Fruit fly (Drosophila melanogaster) whole organism, adult: ENCODE measurements around the gene CG34447.

ENCODE experiments used
- CG11617 ChIP-seq: fragments of 200-800 bp; sonication (Bioruptor generic); optimal IDR thresholded peaks from 2 replicates; lab custom pipeline; 2017; ENCODE audit warnings: mild to moderate bottlenecking, missing biosample characterization, missing genetic modification reagents, missing genetic modification characterization
- CG12768 ChIP-seq: fragments of 200-800 bp; sonication (Bioruptor generic); optimal IDR thresholded peaks from 2 replicates; lab custom pipeline; 2017; ENCODE audit warnings: missing biosample characterization, missing genetic modification characterization, mild to moderate bottlenecking, moderate library complexity, missing genetic modification reagents
- CG14711 ChIP-seq: fragments of 200-800 bp; sonication (Bioruptor generic); optimal IDR thresholded peaks from 2 replicates; lab custom pipeline; 2018; ENCODE audit warnings: missing biosample characterization, mild to moderate bottlenecking, missing genetic modification characterization, moderate library complexity
- CG1620 ChIP-seq: fragments of 200-800 bp; sonication (Bioruptor generic); optimal IDR thresholded peaks from 2 replicates; lab custom pipeline; 2016; ENCODE audit warnings: missing biosample characterization, missing genetic modification characterization
- CG33017 ChIP-seq: fragments of 200-800 bp; sonication (Bioruptor generic); optimal IDR thresholded peaks from 2 replicates; lab custom pipeline; 2018; ENCODE audit warnings: missing biosample characterization, mild to moderate bottlenecking, missing genetic modification characterization, moderate library complexity
- CG5204 ChIP-seq: fragments of 200-800 bp; sonication (Bioruptor generic); optimal IDR thresholded peaks from 2 replicates; lab custom pipeline; 2016; ENCODE audit warnings: missing biosample characterization, missing genetic modification characterization
- CG7045 ChIP-seq: fragments of 200-800 bp; sonication (Bioruptor generic); optimal IDR thresholded peaks from 2 replicates; lab custom pipeline; 2017; ENCODE audit warnings: missing biosample characterization, mild to moderate bottlenecking, missing genetic modification characterization
- CG7101 ChIP-seq: fragments of 200-800 bp; sonication (Bioruptor generic); optimal IDR thresholded peaks from 2 replicates; lab custom pipeline; 2018; ENCODE audit warnings: missing biosample characterization, mild to moderate bottlenecking, missing genetic modification characterization, moderate library complexity
- Clk ChIP-seq: fragments of 200-800 bp; sonication (Bioruptor generic); optimal IDR thresholded peaks from 2 replicates; lab custom pipeline; 2017; ENCODE audit warnings: missing biosample characterization, missing genetic modification characterization
- Crg-1 ChIP-seq: fragments of 200-800 bp; sonication (Bioruptor generic); optimal IDR thresholded peaks from 2 replicates; lab custom pipeline; 2016; ENCODE audit warnings: missing biosample characterization, missing genetic modification characterization
- Hr96 ChIP-seq: fragments of 200-800 bp; sonication (Bioruptor generic); optimal IDR thresholded peaks from 2 replicates; lab custom pipeline; 2016; ENCODE audit warnings: missing biosample characterization, missing genetic modification characterization
- Mnt ChIP-seq: fragments of 200-800 bp; sonication (Bioruptor generic); optimal IDR thresholded peaks from 2 replicates; lab custom pipeline; 2016; ENCODE audit warnings: missing biosample characterization, mild to moderate bottlenecking, missing genetic modification characterization
- bab1 ChIP-seq: fragments of 200-800 bp; sonication (Bioruptor generic); optimal IDR thresholded peaks from 3 replicates; lab custom pipeline; 2019; ENCODE audit warnings: missing biosample characterization, mild to moderate bottlenecking, missing genetic modification characterization, moderate library complexity
- cic ChIP-seq: fragments of 200-800 bp; sonication (Bioruptor generic); optimal IDR thresholded peaks from 2 replicates; lab custom pipeline; 2017; ENCODE audit warnings: missing biosample characterization, mild to moderate bottlenecking, missing genetic modification characterization, moderate library complexity
- cnc ChIP-seq, 2 experiments: fragments of >200 bp; optimal IDR thresholded peaks; 2 replicates each; lab custom pipeline; 2017
- kay ChIP-seq: fragments of 200-800 bp; sonication (Bioruptor generic); peaks from one replicate; lab custom pipeline; 2016; ENCODE audit warnings: missing biosample characterization, missing genetic modification characterization, borderline replicate concordance
- ovo ChIP-seq: fragments of 200-800 bp; sonication (Bioruptor generic); optimal IDR thresholded peaks from 2 replicates; lab custom pipeline; 2016; ENCODE audit warnings: missing biosample characterization, missing genetic modification characterization
- pad ChIP-seq: fragments of 200-800 bp; sonication (Bioruptor generic); optimal IDR thresholded peaks from 3 replicates; lab custom pipeline; 2017; ENCODE audit warnings: missing biosample characterization, missing genetic modification characterization, mild to moderate bottlenecking, moderate library complexity, missing genetic modification reagents
- tj ChIP-seq: fragments of 200-800 bp; sonication (Bioruptor generic); optimal IDR thresholded peaks from 3 replicates; lab custom pipeline; 2017; ENCODE audit warnings: missing biosample characterization, mild to moderate bottlenecking, missing genetic modification characterization, moderate library complexity
- toe ChIP-seq: fragments of 200-800 bp; sonication (Bioruptor generic); optimal IDR thresholded peaks from 2 replicates; lab custom pipeline; 2016; ENCODE audit warnings: missing biosample characterization, missing genetic modification characterization

Gene CG34447

DNA sequence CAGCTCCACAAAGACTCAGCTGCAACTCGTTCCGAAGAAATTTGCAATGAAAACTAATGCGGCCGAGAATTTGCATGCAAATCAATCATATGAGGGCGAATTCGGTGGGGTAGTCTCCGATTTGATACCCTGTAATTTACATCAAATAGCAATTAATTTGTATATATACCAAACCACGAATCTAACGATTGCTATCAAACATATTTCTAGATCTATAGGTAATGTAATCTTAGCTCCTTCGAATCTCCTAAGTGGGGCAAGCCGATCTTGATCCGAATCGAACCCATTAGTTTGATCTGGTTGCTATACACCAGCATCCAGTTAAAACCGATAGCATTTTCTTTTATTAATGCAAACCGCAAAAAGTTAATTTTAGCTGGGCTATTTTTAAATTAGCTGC, 14.4 kb upstream of the CG34447 start:
- TF ChIP-seq CG14711 (no peak), bab1 (GFP tag; lab: Kevin White, UChicago) (no peak), CG1620 (no peak), CG11617 (no peak), Mnt (no peak), ovo (GFP tag; lab: Kevin White, UChicago) (no peak), cic (GFP tag; lab: Kevin White, UChicago) (no peak), Crg-1 (GFP tag; lab: Kevin White, UChicago) (no peak), CG5204 (no peak), toe (GFP tag; lab: Kevin White, UChicago) (no peak), CG7101 (tag; lab: Kevin White, UChicago) (no peak), CG7045 (GFP tag; lab: Kevin White, UChicago) (no peak), Hr96 (no peak), CG33017 (tag; lab: Kevin White, UChicago) (no peak), Clk (no peak), CG12768 (no peak), tj (GFP tag; lab: Kevin White, UChicago) (no peak)

DNA sequence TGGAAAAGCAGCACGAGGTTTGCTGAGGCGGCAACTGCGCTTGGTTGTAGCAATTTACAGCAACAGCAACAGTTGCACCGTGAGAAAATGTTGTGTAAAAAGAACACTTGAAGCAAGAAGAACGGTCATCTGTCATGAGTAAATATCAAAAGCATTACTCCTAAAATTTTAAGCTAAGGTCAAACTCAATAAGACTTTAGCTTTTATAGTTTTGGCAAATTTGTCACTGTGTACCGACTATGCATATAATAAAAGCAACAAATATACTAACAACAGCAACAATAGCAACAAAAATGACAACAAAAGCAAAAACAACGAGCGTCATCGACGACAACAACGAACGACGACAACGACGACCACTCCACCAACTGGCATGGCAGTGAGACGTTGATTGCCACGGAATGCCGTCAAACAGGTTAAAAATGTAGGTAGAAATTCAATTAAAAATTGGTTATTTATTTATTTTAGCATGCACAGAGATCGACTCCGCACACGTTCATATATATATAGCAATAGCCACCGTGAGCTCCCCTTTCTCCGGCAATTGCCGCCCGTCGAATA, 13.8 kb upstream of the CG34447 start:
- TF ChIP-seq toe (GFP tag; lab: Kevin White, UChicago): peak; percentile 48
- TF ChIP-seq CG7045 (GFP tag; lab: Kevin White, UChicago): peak; percentile 74
- TF ChIP-seq CG7101 (tag; lab: Kevin White, UChicago): peak; percentile 60
- TF ChIP-seq CG11617: no peak
- peak; percentile 57 for TF ChIP-seq CG12768
- no peak for TF ChIP-seq CG1620
- peak; percentile 42 for TF ChIP-seq CG14711
- peak; percentile 20 for TF ChIP-seq Clk
- TF ChIP-seq Hr96: peak; percentile 55
- TF ChIP-seq tj (GFP tag; lab: Kevin White, UChicago): peak; percentile 10
- no peak for TF ChIP-seq ovo (GFP tag; lab: Kevin White, UChicago)
- no peak for TF ChIP-seq Crg-1 (GFP tag; lab: Kevin White, UChicago)
- peak; percentile 45 for TF ChIP-seq kay
- no peak for TF ChIP-seq bab1 (GFP tag; lab: Kevin White, UChicago)
- TF ChIP-seq Mnt: no peak
- no peak for TF ChIP-seq cic (GFP tag; lab: Kevin White, UChicago)
- peak; percentile 72 for TF ChIP-seq CG33017 (tag; lab: Kevin White, UChicago)
- TF ChIP-seq pad (GFP tag; lab: Kevin White, UChicago): no peak
- peak; percentile 72 for TF ChIP-seq CG5204
- no peak for TF ChIP-seq cnc (optimal IDR thresholded peaks at IDR 0.05; lab: Kevin White, UChicago)

DNA sequence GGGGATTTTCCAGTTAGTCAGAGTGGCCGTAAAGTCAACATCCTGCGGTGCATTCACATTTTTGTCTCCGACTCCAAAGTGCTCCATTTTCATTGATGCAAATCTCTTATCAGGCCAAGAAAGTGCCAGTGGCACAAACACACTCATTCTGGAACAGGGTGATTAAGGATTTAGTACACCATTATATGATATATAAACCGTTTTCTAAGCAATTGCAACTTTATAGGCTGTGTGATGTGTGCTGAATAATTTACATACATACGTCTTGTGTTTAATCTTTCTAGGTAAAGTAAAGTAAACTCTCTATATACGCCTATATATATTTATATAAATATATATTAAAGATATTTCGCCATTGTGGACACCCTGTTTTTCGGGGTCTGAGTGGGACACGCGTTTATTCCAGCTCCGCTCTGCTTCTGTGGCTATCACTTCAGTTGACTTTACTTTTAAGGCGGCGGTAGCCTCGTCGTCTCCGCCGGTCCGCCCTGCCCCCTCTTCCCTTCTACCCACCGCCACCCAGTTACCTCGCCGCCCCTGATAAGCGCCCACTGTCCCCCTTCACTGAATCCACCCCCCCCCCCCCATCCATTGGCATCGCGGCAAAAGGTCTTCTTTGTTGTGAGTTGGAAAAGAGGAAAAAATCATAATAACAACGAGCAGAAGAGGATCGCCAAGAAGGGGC, 13.1 kb upstream of the CG34447 start:
- no peak for TF ChIP-seq CG7045 (GFP tag; lab: Kevin White, UChicago)

DNA sequence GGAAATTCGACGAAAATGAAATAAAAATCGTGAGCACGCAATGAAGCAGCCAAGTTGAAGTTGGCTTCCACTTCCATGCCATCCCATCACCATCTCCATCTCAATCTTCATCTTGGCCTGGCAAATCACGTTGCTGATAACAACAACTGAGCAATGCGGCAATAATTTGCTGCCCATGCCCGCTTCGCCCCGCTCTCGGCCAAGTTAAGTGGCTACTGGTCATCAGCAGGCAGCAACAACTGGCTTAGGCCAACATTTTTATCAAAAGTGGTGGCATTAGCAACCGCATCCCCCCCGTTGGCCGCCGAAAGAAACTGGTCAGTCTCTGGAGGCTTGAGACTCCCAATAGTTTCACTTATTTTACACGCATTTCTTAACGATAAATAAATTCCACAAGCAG, 10.4 kb upstream of the CG34447 start:
- TF ChIP-seq CG33017 (tag; lab: Kevin White, UChicago): no peak
- TF ChIP-seq Clk: no peak
- no peak for TF ChIP-seq CG7045 (GFP tag; lab: Kevin White, UChicago)
- TF ChIP-seq pad (GFP tag; lab: Kevin White, UChicago): no peak
- TF ChIP-seq kay: no peak
- no peak for TF ChIP-seq CG11617

DNA sequence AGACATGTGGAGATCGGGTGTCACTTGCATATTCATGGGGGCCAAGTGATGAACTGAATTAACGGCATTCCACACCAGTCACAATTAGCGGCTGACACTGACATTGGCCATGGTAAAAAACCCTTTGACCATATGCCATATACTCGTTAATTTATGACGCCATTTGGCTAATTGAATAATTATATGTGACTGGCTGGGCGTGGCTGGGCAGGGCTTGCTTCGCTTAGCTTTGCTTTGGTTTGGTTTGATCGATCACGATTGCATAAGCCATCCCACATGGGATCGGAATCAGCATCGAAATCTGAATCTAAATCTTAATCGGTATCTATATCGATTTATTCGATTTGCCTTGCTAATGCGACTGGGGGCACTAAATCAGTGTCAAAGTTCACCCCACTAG, 9.8 kb upstream of the CG34447 start:
- TF ChIP-seq kay: peak; percentile 52
- TF ChIP-seq bab1 (GFP tag; lab: Kevin White, UChicago): no peak

DNA sequence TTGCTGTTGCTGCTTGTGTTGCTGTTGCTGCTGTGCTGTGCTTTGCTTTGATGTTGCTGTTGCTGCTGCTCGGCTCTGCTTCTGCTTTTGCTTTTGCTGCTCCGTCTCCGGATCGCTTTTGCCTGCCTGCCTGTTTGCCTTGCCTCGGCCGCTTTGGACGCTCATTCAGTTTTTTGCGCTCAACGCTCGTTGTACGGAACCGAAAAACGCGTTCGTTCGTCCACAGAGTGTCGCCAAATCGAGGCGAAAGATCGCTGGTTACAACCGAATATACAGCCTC, 8.3 kb upstream of the CG34447 start, which contains the start of gene dpp:
Gene dpp (plus strand): TSS at position 164 of the 280 bp plus-strand sequence.
- no peak for TF ChIP-seq CG5204
- no peak for TF ChIP-seq CG7045 (GFP tag; lab: Kevin White, UChicago)
- TF ChIP-seq cnc (optimal IDR thresholded peaks at IDR 0.05; lab: Kevin White, UChicago): no peak
- no peak for TF ChIP-seq pad (GFP tag; lab: Kevin White, UChicago)
- no peak for TF ChIP-seq CG7101 (tag; lab: Kevin White, UChicago)

DNA sequence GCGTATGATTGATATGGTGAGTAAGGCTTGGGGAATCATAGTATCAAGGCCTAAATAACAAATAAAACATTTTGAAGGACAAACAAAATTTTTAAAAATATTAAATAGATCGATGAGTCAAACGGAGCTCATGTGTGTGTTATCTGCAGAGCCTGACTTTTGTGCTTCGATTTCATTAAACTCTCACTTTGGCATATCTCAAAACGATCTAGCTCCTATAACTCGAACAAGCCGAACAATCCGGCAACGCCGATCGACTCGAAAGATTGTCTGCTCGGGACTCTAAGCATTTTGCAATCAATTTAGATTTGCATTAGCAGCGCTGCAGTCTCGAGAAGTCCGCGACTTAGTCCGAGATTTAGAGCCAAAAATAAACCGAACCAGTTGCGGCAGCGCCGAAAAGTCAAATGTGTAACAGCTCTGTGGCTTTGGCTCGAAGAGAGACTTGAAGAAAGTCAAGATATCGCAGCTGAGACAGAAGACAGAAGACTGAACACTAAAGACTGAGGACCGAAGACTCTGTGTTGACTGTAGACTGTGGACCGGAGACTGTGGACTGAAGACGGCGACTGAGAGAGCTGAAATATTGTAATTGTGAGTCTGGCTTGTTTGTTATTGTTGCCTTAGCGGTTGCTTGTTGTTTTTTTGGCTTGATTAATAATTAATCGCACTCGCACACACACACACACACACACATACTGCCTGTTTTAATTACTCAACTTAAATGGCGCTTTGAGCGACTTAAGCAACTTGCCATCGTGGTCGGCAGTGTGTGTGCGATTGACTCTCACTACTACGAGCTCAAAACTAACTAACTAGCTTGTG, 7.8 kb upstream of the CG34447 start:
- TF ChIP-seq Hr96 (no peak), CG12768 (peak; percentile 43), cic (GFP tag; lab: Kevin White, UChicago) (peak; percentile 7), CG5204 (no peak)
